Fruit fly (Drosophila melanogaster): ENCODE data around the gene CG9588.

- TF ChIP-seq lov (optimal IDR thresholded peaks at IDR 0.05) (no peak), lov (GFP tag; IDR thresholded peaks at IDR 0.05) (no peak), Abd-B (GFP tag; optimal IDR thresholded peaks at IDR 0.05) (no peak), Fer1 (GFP tag; optimal IDR thresholded peaks at IDR 0.05) (no peak), gt (GFP tag; IDR thresholded peaks at IDR 0.05) (no peak), CG11504 (tag; optimal IDR thresholded peaks at IDR 0.05) (no peak), schlank (tag; optimal IDR thresholded peaks at IDR 0.05) (no peak), CG13894 (tag; optimal IDR thresholded peaks at IDR 0.05) (no peak), Dip2 (GFP tag; IDR thresholded peaks at IDR 0.05) (no peak)
Observed at dm6 chr3R:13684569-13685402, 8.3 kb upstream of the CG9588 start.
